Fruit fly (Drosophila melanogaster) whole organism, wandering third instar larva: ENCODE measurements around the gene stet.

Experiments
- Jra ChIP-seq: sonication (Bioruptor generic); optimal IDR thresholded peaks from 2 replicates; lab custom pipeline; 2016; ENCODE audit warnings: missing biosample characterization, missing genetic modification characterization
- Vsx2 ChIP-seq: fragments of 200-300, 225-300 bp; sonication (Bioruptor generic); optimal IDR thresholded peaks from 2 replicates; lab custom pipeline; 2018; ENCODE audit warnings: missing biosample characterization, missing genetic modification characterization; ENCODE audit not compliant: partially characterized antibody
- lola ChIP-seq: fragments of >200 bp; optimal IDR thresholded peaks from 2 replicates; lab custom pipeline; 2017; ENCODE audit warnings: missing biosample characterization, missing genetic modification characterization
- usp ChIP-seq: fragments of >200 bp; optimal IDR thresholded peaks from 2 replicates; lab custom pipeline; 2017; ENCODE audit warnings: missing biosample characterization, missing genetic modification characterization

dm6 chr3L:1442309-1442708 lies 47.0 kb downstream of the stet start:
- TF ChIP-seq Jra (GFP tag; lab: Kevin White, UChicago) (no peak), usp (GFP tag; lab: Kevin White, UChicago) (no peak), lola (no peak), Vsx2 (GFP tag; lab: Kevin White, UChicago) (no peak)
